Fruit fly (Drosophila melanogaster): ENCODE results near the gene Usp7.
A peak's percentile ranks its signal among the peaks of the same experiment; 100 is the strongest.

Gene Usp7

dm6 chrX:12018440-12019101 lies 10.3 kb downstream of the Usp7 start, which contains the start of gene Lsm12a:
Gene Lsm12a (plus strand): TSS chrX:12018640.
- no peak for TF ChIP-seq CG17801 (GFP tag; optimal IDR thresholded peaks at IDR 0.05; ENCODE audit: partially characterized antibody)

- TF ChIP-seq CG17801 (GFP tag; optimal IDR thresholded peaks at IDR 0.05; ENCODE audit: partially characterized antibody) = no peak
These were observed 10.9 kb downstream of the Usp7 start, which contains the start of gene Chrac-16 for dm6 chrX:12017815-12018439. Gene Chrac-16 (minus strand): TSS chrX:12017961.

- TF ChIP-seq CG17801 (GFP tag; optimal IDR thresholded peaks at IDR 0.05; ENCODE audit: partially characterized antibody) = peak; percentile 31
These were observed 13.9 kb downstream of the Usp7 start for dm6 chrX:12014800-12015389.

- TF ChIP-seq CG17801 (GFP tag; optimal IDR thresholded peaks at IDR 0.05; ENCODE audit: partially characterized antibody) = no peak
These were observed 14.7 kb downstream of the Usp7 start for dm6 chrX:12014131-12014530.

- no peak for TF ChIP-seq CG17801 (GFP tag; optimal IDR thresholded peaks at IDR 0.05; ENCODE audit: partially characterized antibody)
These were observed 15.7 kb downstream of the Usp7 start for dm6 chrX:12013098-12013493.

dm6 chrX:12012149-12013097 lies 16.4 kb downstream of the Usp7 start, which contains the start of the genes CG1492 and regucalcin:
Gene CG1492 (minus strand): TSS chrX:12012211.
Gene regucalcin (plus strand): TSS chrX:12012377.
- no peak for TF ChIP-seq CG17801 (GFP tag; optimal IDR thresholded peaks at IDR 0.05; ENCODE audit: partially characterized antibody)

dm6 chrX:12007593-12007992 lies 21.2 kb downstream of the Usp7 start:
- no peak for TF ChIP-seq CG17801 (GFP tag; optimal IDR thresholded peaks at IDR 0.05; ENCODE audit: partially characterized antibody)

- TF ChIP-seq CG17801 (GFP tag; optimal IDR thresholded peaks at IDR 0.05; ENCODE audit: partially characterized antibody) = peak; percentile 96
These were observed 22.0 kb downstream of the Usp7 start, which contains the start of gene CG1806 for dm6 chrX:12006678-12007441. Gene CG1806 (plus strand): TSS chrX:12007176.

dm6 chrX:12004395-12004768 lies 24.4 kb downstream of the Usp7 start:
- TF ChIP-seq CG17801 (GFP tag; optimal IDR thresholded peaks at IDR 0.05; ENCODE audit: partially characterized antibody) = no peak

- TF ChIP-seq CG17801 (GFP tag; optimal IDR thresholded peaks at IDR 0.05; ENCODE audit: partially characterized antibody) = no peak
These were observed 25.1 kb downstream of the Usp7 start, which contains the start of gene fw for dm6 chrX:12003437-12004394. Gene fw (minus strand): TSS chrX:12003914.

dm6 chrX:12001005-12001404 lies 27.8 kb downstream of the Usp7 start:
- no peak for TF ChIP-seq CG17801 (GFP tag; optimal IDR thresholded peaks at IDR 0.05; ENCODE audit: partially characterized antibody)

dm6 chrX:11999974-12000618 lies 28.7 kb downstream of the Usp7 start:
- no peak for TF ChIP-seq CG17801 (GFP tag; optimal IDR thresholded peaks at IDR 0.05; ENCODE audit: partially characterized antibody)

- TF ChIP-seq CG17801 (GFP tag; optimal IDR thresholded peaks at IDR 0.05; ENCODE audit: partially characterized antibody) = no peak
These were observed 35.6 kb downstream of the Usp7 start for dm6 chrX:11993279-11993678.
